Fruit fly (Drosophila melanogaster) S2 (cell line): ENCODE data around the gene smash.

Source experiments
- CG8478 ChIP-seq: fragments of >200 bp; optimal IDR thresholded peaks from 2 replicates; lab custom pipeline; 2018
- CTCF ChIP-seq, 2 experiments: fragments of >200 bp; optimal IDR thresholded peaks; 2 replicates each; lab custom pipeline; 2018

Gene smash

DNA sequence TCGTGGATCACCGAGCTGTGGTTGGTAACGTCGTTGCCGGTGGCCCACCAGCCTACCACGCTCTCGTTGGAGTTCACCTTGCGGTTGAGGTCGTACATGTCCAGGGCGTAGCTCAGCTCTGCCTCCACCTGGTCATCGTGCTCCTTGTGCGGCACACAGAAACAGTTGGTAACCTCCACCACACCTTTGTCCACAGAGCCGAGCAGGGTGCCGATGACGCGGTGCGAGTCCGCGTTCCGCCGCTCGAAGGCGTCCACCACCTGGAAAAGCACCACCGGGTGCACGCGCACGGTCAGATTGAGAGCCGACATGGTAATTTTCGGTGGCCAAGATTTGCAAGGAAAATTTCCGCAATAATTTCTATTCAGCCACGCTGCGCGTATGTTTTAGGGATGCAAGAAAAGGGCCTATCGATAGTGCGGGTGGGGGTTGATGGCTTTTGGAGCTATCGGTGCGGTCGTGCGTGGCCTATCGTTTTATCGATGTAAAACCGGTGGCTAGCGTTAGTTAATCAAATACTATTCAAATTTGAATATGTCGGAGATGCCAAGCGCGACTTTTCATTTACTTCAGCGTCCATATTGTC is 54.5 kb downstream of the smash start, which contains the start of gene eIF3f1:
TSS of gene eIF3f1 (minus strand) at position 408 of the 586 bp plus-strand sequence.
- no peak for TF ChIP-seq CG8478 (lab: Kevin White, UChicago)
- peak in 1 of 2 experiments; percentile 33 for TF ChIP-seq CTCF (optimal IDR thresholded peaks at IDR 0.05; lab: Kevin White, UChicago)

DNA sequence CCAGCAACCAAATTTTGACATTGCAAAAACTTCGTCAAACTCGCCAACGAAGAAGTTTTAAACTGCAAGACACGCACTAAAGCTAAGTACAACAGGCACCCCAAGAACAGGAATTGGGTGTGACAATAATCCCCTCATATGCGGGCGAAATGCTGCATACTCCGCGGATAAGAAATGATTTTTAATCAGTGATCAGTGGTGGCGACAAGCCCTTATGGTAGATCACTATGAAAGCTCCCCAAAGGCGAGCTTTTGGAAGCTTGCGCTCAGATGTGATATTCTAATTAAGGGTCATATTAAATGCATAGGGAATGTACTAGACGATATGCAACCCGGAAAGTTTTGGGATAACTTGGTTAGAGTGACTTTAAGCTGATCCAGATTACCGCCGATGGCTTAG is 58.2 kb downstream of the smash start:
- TF ChIP-seq CG8478 (lab: Kevin White, UChicago) (no peak), CTCF (optimal IDR thresholded peaks at IDR 0.05; lab: Kevin White, UChicago) (no peak)

dm6 chr3R:4724323-4724832 is 65.0 kb downstream of the smash start:
- no peak for TF ChIP-seq CTCF (optimal IDR thresholded peaks at IDR 0.05; lab: Kevin White, UChicago)
- no peak for TF ChIP-seq CG8478 (lab: Kevin White, UChicago)

DNA sequence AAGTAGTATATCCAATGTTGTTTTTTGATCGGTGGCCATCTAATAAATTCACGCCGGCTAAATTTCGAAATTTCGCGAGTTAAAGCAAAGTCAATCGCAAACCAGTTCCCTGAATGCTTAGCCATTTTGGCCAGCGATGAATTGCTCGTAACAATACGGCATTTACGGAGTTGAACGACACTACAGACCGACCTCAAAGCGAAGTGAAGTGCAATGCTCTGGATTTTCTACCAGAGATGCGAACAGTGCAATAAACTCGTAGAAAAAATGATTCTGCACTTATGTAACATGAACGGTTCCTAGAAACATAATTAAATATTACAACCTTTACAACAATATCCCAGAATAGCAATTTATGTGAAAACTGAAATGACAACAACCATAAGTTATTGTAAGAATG is 66.0 kb downstream of the smash start:
- TF ChIP-seq CTCF (optimal IDR thresholded peaks at IDR 0.05; lab: Kevin White, UChicago) (no peak), CG8478 (lab: Kevin White, UChicago) (no peak)

DNA sequence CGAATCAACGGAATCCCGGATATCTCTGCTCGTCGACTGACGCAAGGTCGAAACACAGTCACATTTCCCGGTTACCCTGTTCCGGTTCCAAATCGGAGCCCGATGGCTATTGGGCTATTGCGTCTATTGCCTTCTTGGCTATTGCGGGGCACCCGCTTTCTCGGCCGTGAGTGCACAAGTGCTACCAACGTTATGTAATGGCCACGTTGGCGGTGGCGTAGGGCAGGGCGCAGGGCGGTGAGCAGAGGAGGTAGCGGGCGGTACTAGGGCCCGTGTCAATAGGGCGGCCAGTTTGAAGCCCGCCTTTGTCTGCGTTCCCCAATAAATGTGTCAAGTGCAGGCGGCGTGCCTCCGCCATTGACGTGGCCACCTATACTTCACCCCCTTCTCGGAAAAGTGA is 66.9 kb downstream of the smash start:
- no peak for TF ChIP-seq CG8478 (lab: Kevin White, UChicago)
- no peak for TF ChIP-seq CTCF (optimal IDR thresholded peaks at IDR 0.05; lab: Kevin White, UChicago)

DNA sequence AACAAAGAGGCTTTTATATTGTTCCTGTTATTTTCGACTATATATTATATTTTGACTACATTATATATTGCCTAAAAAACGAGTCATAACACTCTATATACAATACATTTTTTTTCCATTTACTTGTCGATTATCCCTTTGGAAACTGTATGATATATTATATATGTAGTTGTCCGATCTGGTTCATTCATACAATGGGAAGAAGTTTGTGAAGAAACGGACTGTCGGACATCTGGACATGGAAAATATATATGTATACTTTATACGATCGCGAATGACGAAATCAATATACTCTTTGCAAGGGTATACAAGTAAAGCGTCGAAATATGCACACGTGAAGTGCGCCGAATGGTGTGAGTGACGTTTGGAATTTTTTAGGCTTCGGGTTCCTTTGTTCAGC is 67.4 kb downstream of the smash start:
- TF ChIP-seq CG8478 (lab: Kevin White, UChicago) (no peak), CTCF (optimal IDR thresholded peaks at IDR 0.05; lab: Kevin White, UChicago) (no peak)

dm6 chr3R:4728448-4728847 is 69.1 kb downstream of the smash start:
- no peak for TF ChIP-seq CTCF (optimal IDR thresholded peaks at IDR 0.05; lab: Kevin White, UChicago)
- no peak for TF ChIP-seq CG8478 (lab: Kevin White, UChicago)

dm6 chr3R:4731006-4731405 is 71.6 kb downstream of the smash start:
- TF ChIP-seq CG8478 (lab: Kevin White, UChicago) = no peak
- TF ChIP-seq CTCF (optimal IDR thresholded peaks at IDR 0.05; lab: Kevin White, UChicago) = no peak

dm6 chr3R:4731828-4732657 is 72.7 kb downstream of the smash start, which contains the start of gene Nep2:
Gene Nep2, minus strand, starts transcription at chr3R:4731878.
- TF ChIP-seq CG8478 (lab: Kevin White, UChicago) (no peak), CTCF (optimal IDR thresholded peaks at IDR 0.05; lab: Kevin White, UChicago) (no peak)

DNA sequence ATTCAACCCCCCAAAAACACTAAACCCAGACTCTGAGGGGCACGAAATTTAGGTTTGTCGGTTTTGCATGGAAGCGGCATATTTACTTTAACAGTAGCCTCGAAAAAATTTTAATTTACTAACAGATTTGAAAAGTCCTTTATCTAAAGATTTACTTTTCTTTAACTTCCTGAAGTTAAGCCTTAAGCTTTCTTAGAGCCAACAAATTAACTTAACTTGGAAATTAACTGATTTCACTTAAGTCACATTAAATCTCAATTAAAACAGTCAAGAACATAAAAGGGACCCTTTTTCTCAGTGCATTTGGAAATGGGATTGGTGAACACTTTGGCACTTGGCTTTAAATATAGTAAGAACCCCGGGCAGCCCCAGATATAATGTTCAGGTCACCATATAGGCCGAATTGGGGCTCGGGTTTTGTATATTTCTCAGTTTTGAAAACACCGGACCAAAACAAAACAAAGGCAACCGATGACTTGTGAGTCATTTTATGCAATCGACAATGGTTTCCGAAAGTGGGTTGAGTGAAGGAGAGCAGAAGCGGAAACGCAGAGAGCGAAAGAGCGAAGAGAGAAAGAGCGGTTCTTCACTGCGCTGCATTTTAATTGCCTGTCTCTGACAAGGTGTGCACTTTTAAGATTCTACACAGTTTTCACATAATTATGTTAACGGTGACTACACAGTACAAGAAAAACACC is 79.3 kb downstream of the smash start:
- TF ChIP-seq CTCF (optimal IDR thresholded peaks at IDR 0.05; lab: Kevin White, UChicago) (no peak), CG8478 (lab: Kevin White, UChicago) (no peak)

DNA sequence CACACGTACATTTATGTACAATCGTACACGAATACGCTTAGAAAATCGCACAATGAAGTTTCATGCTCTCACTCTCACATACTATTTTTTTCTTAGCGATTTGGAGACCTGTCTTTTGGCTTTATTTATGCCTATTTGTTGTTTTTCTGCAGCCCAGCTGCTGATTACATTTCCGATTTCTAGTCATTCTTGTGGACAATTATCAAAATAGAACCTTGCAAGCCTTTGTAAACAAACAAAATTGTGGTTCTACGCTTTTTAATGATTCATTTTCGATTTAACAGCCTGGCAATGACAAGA is 79.8 kb downstream of the smash start:
- no peak for TF ChIP-seq CTCF (optimal IDR thresholded peaks at IDR 0.05; lab: Kevin White, UChicago)
- TF ChIP-seq CG8478 (lab: Kevin White, UChicago) = no peak

- TF ChIP-seq CTCF (optimal IDR thresholded peaks at IDR 0.05; lab: Kevin White, UChicago) (no peak), CG8478 (lab: Kevin White, UChicago) (no peak)
Measured at dm6 chr3R:4739492-4740431, 80.4 kb downstream of the smash start.

DNA sequence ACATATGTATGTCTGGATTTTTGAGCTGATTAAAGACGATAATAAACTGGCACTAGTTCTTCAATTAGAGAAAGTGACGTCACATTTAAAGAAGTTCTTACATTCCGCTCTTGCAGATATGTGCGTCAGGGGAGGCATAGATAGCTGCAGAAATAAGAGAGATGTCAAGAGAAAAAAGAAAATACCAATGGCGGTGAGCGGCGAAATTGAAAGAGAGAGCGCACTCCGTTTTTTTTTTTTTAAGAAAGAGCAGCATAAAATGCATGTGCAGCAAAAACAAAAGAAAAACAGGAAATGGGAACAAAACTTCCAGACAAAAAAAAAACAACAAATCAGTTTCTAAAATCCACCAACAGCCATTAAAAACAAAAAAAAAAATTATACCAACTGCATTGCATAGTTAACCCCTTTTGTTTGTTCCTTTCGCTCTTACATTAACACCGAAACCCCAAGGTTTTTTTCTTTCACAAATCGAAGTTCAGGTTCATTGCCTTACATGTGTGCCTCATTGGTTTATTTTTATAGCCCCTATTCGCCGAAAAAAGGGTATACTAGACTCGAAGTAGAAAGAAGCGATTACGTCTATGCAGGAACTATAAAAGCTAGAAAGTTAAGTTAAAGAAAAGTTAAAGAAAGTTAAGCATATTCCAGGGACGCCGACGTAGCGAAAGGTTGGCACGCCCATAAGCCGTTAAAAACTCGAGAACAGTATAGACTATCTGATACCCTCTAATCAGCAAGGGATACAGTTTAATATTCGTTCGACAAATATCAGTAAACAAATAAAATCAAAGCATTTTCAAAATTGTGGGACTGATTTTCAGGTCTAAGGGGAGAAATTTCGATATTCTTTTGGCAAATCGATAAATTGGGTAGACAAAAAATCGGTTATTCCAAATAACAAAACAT is 81.5 kb downstream of the smash start:
- TF ChIP-seq CG8478 (lab: Kevin White, UChicago) = no peak
- no peak for TF ChIP-seq CTCF (optimal IDR thresholded peaks at IDR 0.05; lab: Kevin White, UChicago)
